Fruit fly (Drosophila melanogaster): ENCODE data around the gene CG42233.

The CG42233 gene

dm6 chr3R:31776583-31777362, 28.3 kb downstream of the CG42233 start, which contains the start of the genes CG2126 and faf (continued):
- peak; percentile 58 for TF ChIP-seq seq (GFP tag; IDR thresholded peaks at IDR 0.05)
- peak; percentile 52 for TF ChIP-seq CG4617 (GFP tag; optimal IDR thresholded peaks at IDR 0.05; ENCODE audit: borderline replicate concordance)
- TF ChIP-seq dpn (GFP tag; optimal IDR thresholded peaks at IDR 0.05) = peak; percentile 64 to 85
- peak; percentile 82 for TF ChIP-seq Ets65A (GFP tag)
- no peak for TF ChIP-seq Lpt (GFP tag; optimal IDR thresholded peaks at IDR 0.05)
- TF ChIP-seq Drgx (GFP tag; IDR thresholded peaks at IDR 0.05) = 0 out of 2 replicates have a peak, but pooled peaks have one; percentile 14
- TF ChIP-seq Ptx1 (GFP tag; IDR thresholded peaks at IDR 0.05) = peak; percentile 84
- TF ChIP-seq NfI (GFP tag; optimal IDR thresholded peaks at IDR 0.05) = peak; percentile 78
- TF ChIP-seq ara (GFP tag; IDR thresholded peaks at IDR 0.05) = peak; percentile 62; the same call in 1 of the 2 replicates
- peak; percentile 73 for TF ChIP-seq CG10209 (GFP tag; optimal IDR thresholded peaks at IDR 0.05)
- peak; percentile 78 for TF ChIP-seq Blimp-1 (GFP tag; optimal IDR thresholded peaks at IDR 0.05)
- peak; percentile 45 for TF ChIP-seq zf30C (GFP tag; optimal IDR thresholded peaks at IDR 0.05)
- TF ChIP-seq cg (GFP tag; optimal IDR thresholded peaks at IDR 0.05) = no peak
- TF ChIP-seq Aef1 (GFP tag; IDR thresholded peaks at IDR 0.05) = peak; percentile 61; the same call in 2 of the 3 replicates
- TF ChIP-seq NC2α (GFP tag; optimal IDR thresholded peaks at IDR 0.05) = no peak
- 0 out of 3 replicates have a peak, but pooled peaks have one; percentile 45 for TF ChIP-seq Doc3 (GFP tag; IDR thresholded peaks at IDR 0.05; ENCODE audit: partially characterized antibody)
- TF ChIP-seq CG3847 (GFP tag; IDR thresholded peaks at IDR 0.05) = peak; percentile 71
- peak; percentile 80 for TF ChIP-seq trem (tag; optimal IDR thresholded peaks at IDR 0.05)
- peak; percentile 45 for TF ChIP-seq CG9609 (GFP tag; optimal IDR thresholded peaks at IDR 0.05)
- TF ChIP-seq B-H1 (GFP tag; IDR thresholded peaks at IDR 0.05) = peak; percentile 56; the same call in 2 of the 3 replicates
- peak; percentile 52 for TF ChIP-seq bab2 (GFP tag; optimal IDR thresholded peaks at IDR 0.05)
- TF ChIP-seq CkIIα-i1 (GFP tag; IDR thresholded peaks at IDR 0.05) = no peak
- peak; percentile 73 for TF ChIP-seq lilli (GFP tag; optimal IDR thresholded peaks at IDR 0.05)
- TF ChIP-seq Hey (tag; optimal IDR thresholded peaks at IDR 0.05) = no peak
- TF ChIP-seq sens-2 (GFP tag; IDR thresholded peaks at IDR 0.05) = 0 out of 2 replicates have a peak, but pooled peaks have one; percentile 51
- TF ChIP-seq abd-A (tag; optimal IDR thresholded peaks at IDR 0.05) = no peak
- peak; percentile 68 for TF ChIP-seq Ada2b (GFP tag; IDR thresholded peaks at IDR 0.05)
- peak; percentile 26 for TF ChIP-seq CG4854 (GFP tag; optimal IDR thresholded peaks at IDR 0.05)
- TF ChIP-seq dmrt99B (tag; optimal IDR thresholded peaks at IDR 0.05) = peak; percentile 81
- TF ChIP-seq rib (GFP tag; IDR thresholded peaks at IDR 0.05) = 0 out of 2 replicates have a peak, but pooled peaks have one; percentile 36
- TF ChIP-seq nerfin-1 (tag; optimal IDR thresholded peaks at IDR 0.05) = peak; percentile 45
- TF ChIP-seq lbe (GFP tag; optimal IDR thresholded peaks at IDR 0.05) = peak; percentile 55
- TF ChIP-seq NC2β (GFP tag; optimal IDR thresholded peaks at IDR 0.05) = peak; percentile 49
- peak; percentile 74 for TF ChIP-seq CG15601 (tag; optimal IDR thresholded peaks at IDR 0.05)
- peak; percentile 56 for TF ChIP-seq kni (GFP tag; optimal IDR thresholded peaks at IDR 0.05)
- peak; percentile 7 for TF ChIP-seq Myb (GFP tag; optimal IDR thresholded peaks at IDR 0.05)
- peak; percentile 44; the same call in 1 of the 2 replicates for TF ChIP-seq amos (GFP tag; IDR thresholded peaks at IDR 0.05; ENCODE audit: partially characterized antibody)
- peak; percentile 38 for TF ChIP-seq her (GFP tag; optimal IDR thresholded peaks at IDR 0.05)
- TF ChIP-seq CG2875 (GFP tag; optimal IDR thresholded peaks at IDR 0.05) = peak; percentile 16
- TF ChIP-seq pros (GFP tag; optimal IDR thresholded peaks at IDR 0.05) = no peak
- no peak for TF ChIP-seq Hr78 (GFP tag; optimal IDR thresholded peaks at IDR 0.05)
- TF ChIP-seq CG7963 (GFP tag; IDR thresholded peaks at IDR 0.05; ENCODE audit: partially characterized antibody) = no peak
- TF ChIP-seq ac (GFP tag; optimal IDR thresholded peaks at IDR 0.05) = no peak
- TF ChIP-seq Atf3 (GFP tag; optimal IDR thresholded peaks at IDR 0.05) = peak; percentile 3
- no peak for TF ChIP-seq lab (GFP tag; optimal IDR thresholded peaks at IDR 0.05)
- TF ChIP-seq Dfd (GFP tag; optimal IDR thresholded peaks at IDR 0.05) = no peak
- peak; percentile 91 for TF ChIP-seq gem (tag; optimal IDR thresholded peaks at IDR 0.05)
- peak in 1 of 3 experiments; percentile 72 for TF ChIP-seq lola (GFP tag; optimal IDR thresholded peaks at IDR 0.05)

All from whole organism, embryonic.